Worm (Caenorhabditis elegans): ENCODE data around the gene spp-31.

ce11 chrIV:1424962-1425361, 18.6 kb downstream of the spp-31 start, which contains the start of gene Y77E11A.8:
- TF ChIP-seq him-1 (tag; optimal IDR thresholded peaks at IDR 0.05) = no peak
- no peak for TF ChIP-seq W03F9.2 (tag; optimal IDR thresholded peaks at IDR 0.05)
- TF ChIP-seq dao-5 (tag; optimal IDR thresholded peaks at IDR 0.05) = no peak

Measured in whole organism, L4/young adult.